Worm (Caenorhabditis elegans) whole organism, L4 larva: ENCODE results near the gene srab-2.

Experiments used
- D1046.2 ChIP-seq: fragments of 200-800 bp; sonication (Bioruptor generic); IDR thresholded peaks from 2 replicates; pipeline ENCODE4 v1.3.6; 2022; ENCODE audit warnings: missing genetic modification characterization, missing compliant biosample characterization
- F44E2.7 ChIP-seq: fragments of 200-800 bp; sonication (Bioruptor generic); IDR thresholded peaks from 2 replicates; pipeline ENCODE4 v2.1.2; 2022; ENCODE audit warnings: missing genetic modification characterization, missing compliant biosample characterization
- R02D3.7 ChIP-seq: fragments of 150-350 bp; sonication (generic microtip); optimal IDR thresholded peaks from 3 replicates; lab custom pipeline; 2014; ENCODE audit warnings: missing biosample characterization, missing genetic modification characterization
- T26A8.4 ChIP-seq: fragments of 200-800 bp; sonication (Bioruptor generic); IDR thresholded peaks from 2 replicates; pipeline ENCODE4 v1.3.6; 2022; ENCODE audit warnings: missing genetic modification characterization, missing compliant biosample characterization
- Y5F2A.4 ChIP-seq: fragments of 200-800 bp; sonication (Bioruptor generic); optimal IDR thresholded peaks from 2 replicates; lab custom pipeline; 2018; ENCODE audit warnings: mild to moderate bottlenecking, missing genetic modification characterization, missing compliant biosample characterization
- Y75B8A.6 ChIP-seq: fragments of 200-800 bp; sonication (Bioruptor generic); IDR thresholded peaks from 2 replicates; pipeline ENCODE4 v1.3.6; 2022; ENCODE audit warnings: missing genetic modification reagents, missing genetic modification characterization, missing compliant biosample characterization
- aha-1 ChIP-seq: fragments of 150-350 bp; peaks from one replicate; lab custom pipeline; 2014; ENCODE audit warnings: missing biosample characterization, missing genetic modification characterization
- ceh-28 ChIP-seq: fragments of 150-350 bp; optimal IDR thresholded peaks from 2 replicates; lab custom pipeline; 2014; ENCODE audit warnings: missing biosample characterization, missing genetic modification reagents, missing genetic modification characterization
- ceh-44 ChIP-seq: fragments of 200-800 bp; sonication (Bioruptor generic); IDR thresholded peaks from 2 replicates; pipeline ENCODE4 v1.3.6; 2022; ENCODE audit warnings: missing genetic modification reagents, missing genetic modification characterization, missing compliant biosample characterization
- ces-1 ChIP-seq: fragments of 150-350 bp; sonication (generic microtip); optimal IDR thresholded peaks from 4 replicates; lab custom pipeline; 2014; ENCODE audit warnings: missing biosample characterization, missing genetic modification reagents, missing genetic modification characterization
- daf-12 ChIP-seq: fragments of 150-350 bp; optimal IDR thresholded peaks from 2 replicates; lab custom pipeline; 2014; ENCODE audit warnings: missing biosample characterization, missing genetic modification reagents, missing genetic modification characterization
- daf-16 ChIP-seq, 3 experiments: sonication (generic microtip); optimal IDR thresholded peaks; 2 replicates each; lab custom pipeline; 2016 to 2017; ENCODE audit warnings: missing genetic modification characterization in 3 of 3, missing genetic modification reagents in 3 of 3, mild to moderate bottlenecking in 2 of 3, missing compliant biosample characterization in 2 of 3, missing biosample characterization in 1 of 3, moderate library complexity in 1 of 3
- dpl-1 ChIP-seq: fragments of 150-350 bp; optimal IDR thresholded peaks from 2 replicates; lab custom pipeline; 2014; ENCODE audit warnings: missing biosample characterization, missing genetic modification reagents, missing genetic modification characterization
- egl-27 ChIP-seq: sonication (generic microtip); optimal IDR thresholded peaks from 3 replicates; lab custom pipeline; 2017; ENCODE audit warnings: missing biosample characterization, missing genetic modification reagents, missing genetic modification characterization
- fos-1 ChIP-seq: fragments of 150-350 bp; optimal IDR thresholded peaks from 2 replicates; lab custom pipeline; 2014; ENCODE audit warnings: missing biosample characterization, missing genetic modification characterization
- hif-1 ChIP-seq, 2 experiments: sonication (generic microtip); optimal IDR thresholded peaks; 2 replicates each; lab custom pipeline; 2016 to 2017; ENCODE audit warnings: missing compliant biosample characterization in 2 of 2, missing genetic modification characterization in 2 of 2, missing genetic modification reagents in 2 of 2, missing genotype in 2 of 2, mild to moderate bottlenecking in 1 of 2
- hlh-11 ChIP-seq: fragments of 200-800 bp; sonication (Bioruptor generic); optimal IDR thresholded peaks from 2 replicates; lab custom pipeline; 2018; ENCODE audit warnings: mild to moderate bottlenecking, missing genetic modification characterization, missing compliant biosample characterization
- hlh-30 ChIP-seq: sonication (generic microtip); optimal IDR thresholded peaks from 2 replicates; lab custom pipeline; 2017; ENCODE audit warnings: antibody characterized with exemption, mild to moderate bottlenecking, missing genetic modification characterization, missing compliant biosample characterization; ENCODE audit not compliant: insufficient read depth
- lin-1 ChIP-seq: fragments of 200-800 bp; sonication (Bioruptor generic); IDR thresholded peaks from 2 replicates; pipeline ENCODE4 v1.3.6; 2022; ENCODE audit warnings: missing genetic modification reagents, missing genetic modification characterization, missing compliant biosample characterization
- lin-15B ChIP-seq: fragments of 150-350 bp; sonication (generic microtip); optimal IDR thresholded peaks from 3 replicates; lab custom pipeline; 2014; ENCODE audit warnings: missing biosample characterization, missing genetic modification characterization
- lin-39 ChIP-seq: fragments of 150-350 bp; optimal IDR thresholded peaks from 2 replicates; lab custom pipeline; 2014; ENCODE audit warnings: missing biosample characterization, missing genetic modification reagents, missing genetic modification characterization
- lsy-2 ChIP-seq, 2 experiments: fragments of 150-350 bp in 1 of 2; sonication (generic microtip) in 1 of 2; optimal IDR thresholded peaks; 2 replicates each; lab custom pipeline; 2014 to 2017; ENCODE audit warnings: missing biosample characterization in 2 of 2, missing genetic modification characterization in 2 of 2
- madf-5 ChIP-seq, 2 experiments: fragments of 200-800 bp; sonication (Bioruptor generic); IDR thresholded peaks; 2 replicates each; pipeline ENCODE4 v1.3.6; 2022; ENCODE audit warnings: missing compliant biosample characterization in 2 of 2, missing genetic modification characterization in 2 of 2
- mdl-1 ChIP-seq, 2 experiments: fragments of 150-350 bp in 1 of 2; sonication (generic microtip) in 1 of 2; optimal IDR thresholded peaks; 2 replicates each; lab custom pipeline; 2014 to 2017; ENCODE audit warnings: missing biosample characterization in 2 of 2, missing genetic modification characterization in 2 of 2
- mdt-29 ChIP-seq: fragments of 200-800 bp; sonication (Bioruptor generic); IDR thresholded peaks from 2 replicates; pipeline ENCODE4 v1.3.6; 2022; ENCODE audit warnings: missing genetic modification reagents, missing genetic modification characterization, missing compliant biosample characterization
- mep-1 ChIP-seq: fragments of 150-350 bp; sonication (generic microtip); optimal IDR thresholded peaks from 3 replicates; lab custom pipeline; 2014; ENCODE audit warnings: missing biosample characterization, missing genetic modification characterization
- nhr-10 ChIP-seq: fragments of 150-350 bp; optimal IDR thresholded peaks from 2 replicates; lab custom pipeline; 2014; ENCODE audit warnings: missing biosample characterization, missing genetic modification characterization
- nhr-11 ChIP-seq: fragments of 150-350 bp; optimal IDR thresholded peaks from 2 replicates; lab custom pipeline; 2014; ENCODE audit warnings: missing biosample characterization, missing genetic modification characterization
- nhr-237 ChIP-seq: sonication (generic microtip); optimal IDR thresholded peaks from 2 replicates; lab custom pipeline; 2017; ENCODE audit warnings: missing biosample characterization, missing genetic modification characterization
- nhr-25 ChIP-seq: sonication (generic microtip); optimal IDR thresholded peaks from 2 replicates; lab custom pipeline; 2017; ENCODE audit warnings: missing genetic modification characterization, mild to moderate bottlenecking, missing compliant biosample characterization, antibody characterized with exemption, moderate library complexity, borderline replicate concordance; ENCODE audit not compliant: insufficient read depth
- nhr-28 ChIP-seq: fragments of 150-350 bp; optimal IDR thresholded peaks from 2 replicates; lab custom pipeline; 2014; ENCODE audit warnings: missing biosample characterization, missing genetic modification characterization
- nhr-6 ChIP-seq: fragments of 150-350 bp; optimal IDR thresholded peaks from 2 replicates; lab custom pipeline; 2014; ENCODE audit warnings: missing biosample characterization, missing genetic modification characterization
- nhr-76 ChIP-seq: fragments of 150-350 bp; optimal IDR thresholded peaks from 2 replicates; lab custom pipeline; 2014; ENCODE audit warnings: missing biosample characterization, missing genetic modification characterization
- nhr-77 ChIP-seq: fragments of 150-350 bp; optimal IDR thresholded peaks from 2 replicates; lab custom pipeline; 2014; ENCODE audit warnings: missing biosample characterization, missing genetic modification characterization
- skn-1 ChIP-seq: fragments of 150-350 bp; optimal IDR thresholded peaks from 2 replicates; lab custom pipeline; 2014; ENCODE audit warnings: missing biosample characterization, missing genetic modification characterization
- spr-1 ChIP-seq: sonication (generic microtip); optimal IDR thresholded peaks from 2 replicates; lab custom pipeline; 2016; ENCODE audit warnings: mild to moderate bottlenecking, missing genetic modification characterization, missing compliant biosample characterization
- tra-1 ChIP-seq: fragments of 200-800 bp; sonication (Bioruptor generic); IDR thresholded peaks from 2 replicates; pipeline ENCODE4 v1.3.6; 2022; ENCODE audit warnings: missing genetic modification reagents, missing genetic modification characterization, missing compliant biosample characterization
- unc-62 ChIP-seq, 3 experiments: fragments of 150-350 bp in 1 of 3; sonication (generic microtip); optimal IDR thresholded peaks in 2 of 3; peaks in 1 of 3; 1 replicate in 1 of 3; 2 replicates in 2 of 3; lab custom pipeline; 2014 to 2017; ENCODE audit warnings: missing biosample characterization in 3 of 3, missing genetic modification characterization in 3 of 3, missing genetic modification reagents in 3 of 3, missing genotype in 1 of 3
- zip-2 ChIP-seq: fragments of 150-350 bp; optimal IDR thresholded peaks from 2 replicates; lab custom pipeline; 2014; ENCODE audit warnings: missing biosample characterization, missing genetic modification characterization
- ztf-7 ChIP-seq: fragments of 150-350 bp; optimal IDR thresholded peaks from 2 replicates; lab custom pipeline; 2014; ENCODE audit warnings: missing biosample characterization, missing genetic modification characterization

srab-2 gene

DNA sequence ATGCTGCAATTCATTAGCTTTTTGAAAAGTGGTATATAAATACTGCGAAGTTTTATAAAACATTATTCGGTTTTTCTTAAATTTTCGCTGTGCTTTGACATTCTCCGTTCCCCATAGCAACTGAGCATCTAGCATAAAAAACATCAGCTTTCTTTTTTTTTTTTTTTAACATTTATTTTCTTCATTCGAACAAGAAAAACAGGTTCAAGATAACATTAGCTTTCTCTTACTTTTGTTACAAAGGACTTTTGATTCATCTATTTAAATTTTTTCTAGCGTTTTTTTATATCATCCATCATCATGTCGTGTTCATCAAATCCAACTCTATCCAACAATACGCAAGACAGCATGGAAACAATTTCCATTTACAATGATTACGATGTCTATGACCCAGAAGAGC is 33.1 kb upstream of the srab-2 start, which contains the start of gene F14F9.3:
F14F9.3 (plus strand) TSS at position 301 of the 400 bp plus-strand sequence.
- TF ChIP-seq Y75B8A.6 (GFP tag; lab: Robert Waterston, UW) (no peak), madf-5 (GFP tag; IDR thresholded peaks at IDR 0.05; lab: Robert Waterston, UW) (no peak), ces-1 (no peak), lin-15B (tag; lab: Kevin White, UChicago) (no peak), skn-1 (tag; lab: Kevin White, UChicago) (no peak), mdl-1 (tag; optimal IDR thresholded peaks at IDR 0.05; lab: Kevin White, UChicago) (no peak), tra-1 (no peak), nhr-237 (tag; lab: Kevin White, UChicago) (no peak), nhr-10 (tag; lab: Kevin White, UChicago) (no peak)

DNA sequence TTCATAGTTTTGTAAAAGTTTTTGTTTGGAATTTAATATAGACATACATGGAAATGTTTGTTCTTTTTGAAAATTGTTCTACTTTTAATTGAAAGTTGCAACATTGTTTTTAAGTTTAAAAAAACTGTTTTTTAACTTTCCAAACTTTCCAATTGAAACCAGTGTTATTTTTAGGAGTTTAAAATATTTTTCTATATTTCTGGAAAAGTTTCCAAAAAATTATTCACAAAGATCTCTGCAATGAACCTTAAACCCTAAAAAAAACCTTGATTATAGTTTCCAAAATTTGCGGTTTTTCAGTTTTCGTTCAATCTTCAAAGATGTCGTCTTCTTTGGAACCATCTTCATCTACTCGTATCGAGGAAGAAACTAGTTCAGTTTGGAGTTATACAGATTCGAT is 27.6 kb upstream of the srab-2 start, which contains the start of gene F14F9.4:
F14F9.4 (plus strand) TSS at position 301 of the 400 bp plus-strand sequence.
- no peak for TF ChIP-seq daf-12
- no peak for TF ChIP-seq mdt-29 (GFP tag; lab: Robert Waterston, UW)
- TF ChIP-seq spr-1 = no peak
- no peak for TF ChIP-seq lin-1 (GFP tag; lab: Robert Waterston, UW)
- TF ChIP-seq lsy-2 (tag; optimal IDR thresholded peaks at IDR 0.05; lab: Kevin White, UChicago) = no peak
- no peak for TF ChIP-seq fos-1
- TF ChIP-seq Y5F2A.4 (GFP tag; lab: Kevin White, UChicago) = no peak
- no peak for TF ChIP-seq ces-1
- TF ChIP-seq F44E2.7 (GFP tag; lab: Robert Waterston, UW) = no peak
- no peak for TF ChIP-seq nhr-25
- TF ChIP-seq egl-27 (tag; lab: Kevin White, UChicago) = no peak
- TF ChIP-seq T26A8.4 = no peak
- no peak for TF ChIP-seq lin-39 (tag; lab: Kevin White, UChicago)
- TF ChIP-seq mep-1 (tag; lab: Kevin White, UChicago) = no peak
- TF ChIP-seq R02D3.7 (tag; lab: Kevin White, UChicago) = no peak

DNA sequence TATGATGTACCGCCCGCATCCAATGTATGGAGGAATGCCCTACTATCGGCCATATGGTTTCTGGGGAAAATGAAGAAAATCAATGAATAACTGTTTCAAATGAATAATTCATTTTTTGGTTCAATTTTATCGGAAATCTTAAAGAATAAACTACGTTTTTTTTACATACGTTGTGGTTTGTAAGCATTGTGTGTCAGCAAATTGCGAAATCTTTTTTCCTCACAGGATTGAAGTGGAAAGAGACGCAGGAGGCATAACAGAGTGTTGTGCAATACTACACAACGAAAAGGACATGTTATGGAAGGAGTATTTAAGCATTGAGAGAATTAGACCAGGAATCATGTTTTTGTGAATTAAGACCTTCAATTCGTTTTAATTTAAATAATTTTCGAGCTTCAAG is 26.5 kb upstream of the srab-2 start:
- no peak for TF ChIP-seq D1046.2 (GFP tag; lab: Robert Waterston, UW)
- TF ChIP-seq hlh-11 (tag; lab: Kevin White, UChicago) = peak; percentile 19
- TF ChIP-seq ceh-28 = no peak
- peak; percentile 64 for TF ChIP-seq ztf-7
- TF ChIP-seq daf-16 (GFP tag; optimal IDR thresholded peaks at IDR 0.05; lab: Kevin White, UChicago) = no peak
- no peak for TF ChIP-seq daf-16 (tag; optimal IDR thresholded peaks at IDR 0.05; lab: Kevin White, UChicago)
- TF ChIP-seq nhr-11 (tag; lab: Kevin White, UChicago) = peak; percentile 35
- TF ChIP-seq dpl-1 (GFP tag; lab: Kevin White, UChicago) = peak; percentile 20
- TF ChIP-seq nhr-237 (tag; lab: Kevin White, UChicago) = no peak
- peak in 1 of 2 experiments; percentile 85 for TF ChIP-seq unc-62 (GFP tag; optimal IDR thresholded peaks at IDR 0.05 in 1 of 2; lab: Kevin White, UChicago)
- TF ChIP-seq unc-62 (tag; optimal IDR thresholded peaks at IDR 0.05; lab: Kevin White, UChicago) = no peak
- peak; percentile 8 for TF ChIP-seq nhr-77 (tag; lab: Kevin White, UChicago)
- no peak for TF ChIP-seq mdt-29 (GFP tag; lab: Robert Waterston, UW)
- peak; percentile 70 for TF ChIP-seq aha-1 (tag; lab: Kevin White, UChicago)
- peak; percentile 83 for TF ChIP-seq nhr-28 (tag; lab: Kevin White, UChicago)
- TF ChIP-seq zip-2 = peak; percentile 99
- peak in 1 of 2 experiments; percentile 46 for TF ChIP-seq hif-1 (tag; optimal IDR thresholded peaks at IDR 0.05; lab: Kevin White, UChicago)
- peak; percentile 57 for TF ChIP-seq nhr-6 (tag; lab: Kevin White, UChicago)
- no peak for TF ChIP-seq nhr-76 (tag; lab: Kevin White, UChicago)
- peak; percentile 40 for TF ChIP-seq hlh-30 (tag; lab: Kevin White, UChicago)
- no peak for TF ChIP-seq ceh-44
